Worm (Caenorhabditis elegans) whole organism, young adult: ENCODE results near the gene fbxa-13.

Source experiments
- C06A6.2 ChIP-seq: fragments of 200-800 bp; sonication (Bioruptor generic); conservative IDR thresholded peaks from 2 replicates; pipeline ENCODE4 v1.3.6; 2022; ENCODE audit warnings: missing genetic modification characterization, missing compliant biosample characterization
- C17E4.6 ChIP-seq: fragments of 200-800 bp; sonication (Bioruptor generic); IDR thresholded peaks from 2 replicates; pipeline ENCODE4 v1.3.6; 2022; ENCODE audit warnings: missing genetic modification reagents, missing genetic modification characterization, missing compliant biosample characterization
- D2030.7 ChIP-seq: fragments of 200-800 bp; sonication (Bioruptor generic); IDR thresholded peaks from 2 replicates; pipeline ENCODE4 v1.3.6; 2022; ENCODE audit warnings: missing genetic modification reagents, missing genetic modification characterization, missing compliant biosample characterization
- F37B4.10 ChIP-seq: fragments of 200-800 bp; sonication (Bioruptor generic); IDR thresholded peaks from 2 replicates; pipeline ENCODE4 v1.3.6; 2022; ENCODE audit warnings: missing genetic modification characterization, missing compliant biosample characterization
- F39B2.1 ChIP-seq: fragments of 200-800 bp; sonication (Bioruptor generic); IDR thresholded peaks from 2 replicates; pipeline ENCODE4 v1.3.6; 2022; ENCODE audit warnings: missing genetic modification reagents, missing genetic modification characterization, missing compliant biosample characterization
- Y53G8AR.9 ChIP-seq: fragments of 200-800 bp; sonication (Bioruptor generic); conservative IDR thresholded peaks from 2 replicates; pipeline ENCODE4 v1.3.6; 2022; ENCODE audit warnings: missing genetic modification reagents, missing genetic modification characterization, missing compliant biosample characterization
- ZK185.1 ChIP-seq: sonication (generic microtip); optimal IDR thresholded peaks from 2 replicates; lab custom pipeline; 2016; ENCODE audit warnings: mild to moderate bottlenecking, missing genetic modification characterization, missing compliant biosample characterization; ENCODE audit not compliant: poor library complexity, severe bottlenecking
- akir-1 ChIP-seq: fragments of 200-800 bp; sonication (Bioruptor generic); optimal IDR thresholded peaks from 2 replicates; lab custom pipeline; 2018; ENCODE audit warnings: mild to moderate bottlenecking, missing genetic modification characterization, moderate library complexity, missing compliant biosample characterization
- attf-3 ChIP-seq: fragments of 200-800 bp; sonication (Bioruptor generic); conservative IDR thresholded peaks from 2 replicates; pipeline ENCODE4 v1.3.6; 2022; ENCODE audit warnings: missing genetic modification reagents, missing genetic modification characterization, missing compliant biosample characterization
- attf-6 ChIP-seq: fragments of 200-800 bp; sonication (Bioruptor generic); IDR thresholded peaks from 2 replicates; pipeline ENCODE4 v1.3.6; 2022; ENCODE audit warnings: missing genetic modification reagents, missing genetic modification characterization, missing compliant biosample characterization
- bed-1 ChIP-seq: fragments of 200-800 bp; sonication (Bioruptor generic); IDR thresholded peaks from 2 replicates; pipeline ENCODE4 v1.3.6; 2022; ENCODE audit warnings: missing genetic modification reagents, missing genetic modification characterization, missing compliant biosample characterization
- bed-2 ChIP-seq: fragments of 200-800 bp; sonication (Bioruptor generic); IDR thresholded peaks from 2 replicates; pipeline ENCODE4 v1.3.6; 2022; ENCODE audit warnings: missing genetic modification reagents, missing genetic modification characterization, missing compliant biosample characterization
- ceh-79 ChIP-seq: sonication (generic microtip); optimal IDR thresholded peaks from 2 replicates; lab custom pipeline; 2017; ENCODE audit warnings: mild to moderate bottlenecking, missing genetic modification characterization, missing compliant biosample characterization
- dox-1 ChIP-seq: fragments of 200-800 bp; sonication (Bioruptor generic); IDR thresholded peaks from 2 replicates; pipeline ENCODE4 v1.3.6; 2022; ENCODE audit warnings: missing genetic modification reagents, missing genetic modification characterization, missing compliant biosample characterization
- egl-18 ChIP-seq: fragments of 200-800 bp; sonication (Bioruptor generic); IDR thresholded peaks from 2 replicates; pipeline ENCODE4 v1.3.6; 2022; ENCODE audit warnings: missing genetic modification reagents, missing genetic modification characterization, missing compliant biosample characterization
- him-1 ChIP-seq: sonication (generic microtip); optimal IDR thresholded peaks from 2 replicates; lab custom pipeline; 2016; ENCODE audit warnings: missing genotype, missing genetic modification reagents, missing genetic modification characterization, missing compliant biosample characterization
- hlh-12 ChIP-seq: sonication (generic microtip); optimal IDR thresholded peaks from 2 replicates; lab custom pipeline; 2016; ENCODE audit warnings: missing genetic modification characterization, missing compliant biosample characterization
- hmg-1.2 ChIP-seq: fragments of 200-800 bp; sonication (Bioruptor generic); IDR thresholded peaks from 2 replicates; pipeline ENCODE4 v1.3.6; 2022; ENCODE audit warnings: missing genetic modification reagents, missing genetic modification characterization, missing compliant biosample characterization
- lin-35 ChIP-seq, 3 experiments: fragments of 150-350 bp in 2 of 3; sonication (generic microtip) in 1 of 3; optimal IDR thresholded peaks; 2 replicates each; lab custom pipeline; 2014 to 2018; ENCODE audit warnings: missing biosample characterization in 3 of 3, missing genetic modification characterization in 3 of 3, missing genetic modification reagents in 3 of 3
- lsy-27 ChIP-seq: sonication (generic microtip); optimal IDR thresholded peaks from 2 replicates; lab custom pipeline; 2017; ENCODE audit warnings: missing genetic modification characterization, mild to moderate bottlenecking, missing compliant biosample characterization, antibody characterized with exemption, missing genotype, borderline replicate concordance; ENCODE audit not compliant: insufficient read depth
- madf-3 ChIP-seq: fragments of 200-800 bp; sonication (Bioruptor generic); IDR thresholded peaks from 2 replicates; pipeline ENCODE4 v1.3.6; 2022; ENCODE audit warnings: missing genetic modification reagents, missing genetic modification characterization, missing compliant biosample characterization
- nhr-27 ChIP-seq: fragments of 200-800 bp; sonication (Bioruptor generic); optimal IDR thresholded peaks from 2 replicates; lab custom pipeline; 2018; ENCODE audit warnings: mild to moderate bottlenecking, missing genetic modification characterization, moderate library complexity, missing compliant biosample characterization
- nhr-80 ChIP-seq: sonication (generic microtip); optimal IDR thresholded peaks from 2 replicates; lab custom pipeline; 2016; ENCODE audit warnings: missing genetic modification characterization, missing compliant biosample characterization
- nhr-90 ChIP-seq: sonication (generic microtip); optimal IDR thresholded peaks from 2 replicates; lab custom pipeline; 2016; ENCODE audit warnings: missing genotype, mild to moderate bottlenecking, missing genetic modification characterization, missing compliant biosample characterization
- repo-1 ChIP-seq: sonication (generic microtip); optimal IDR thresholded peaks from 2 replicates; lab custom pipeline; 2017; ENCODE audit warnings: mild to moderate bottlenecking, missing genetic modification characterization, missing compliant biosample characterization
- sdz-38 ChIP-seq: sonication (generic microtip); optimal IDR thresholded peaks from 2 replicates; lab custom pipeline; 2016; ENCODE audit warnings: missing genotype, missing genetic modification characterization, missing compliant biosample characterization
- snpc-1.1 ChIP-seq: sonication (generic microtip); optimal IDR thresholded peaks from 2 replicates; lab custom pipeline; 2017; ENCODE audit warnings: missing genetic modification characterization, mild to moderate bottlenecking, missing compliant biosample characterization, antibody characterized with exemption, moderate library complexity, missing genotype, missing genetic modification reagents; ENCODE audit not compliant: insufficient read depth
- somi-1 ChIP-seq: fragments of 200-800 bp; sonication (Bioruptor generic); optimal IDR thresholded peaks from 2 replicates; lab custom pipeline; 2018; ENCODE audit warnings: mild to moderate bottlenecking, missing genetic modification characterization, missing compliant biosample characterization
- sptf-2 ChIP-seq: fragments of 200-800 bp; sonication (Bioruptor generic); optimal IDR thresholded peaks from 2 replicates; lab custom pipeline; 2018; ENCODE audit warnings: mild to moderate bottlenecking, missing genetic modification characterization, missing compliant biosample characterization
- unc-130 ChIP-seq: sonication (generic microtip); optimal IDR thresholded peaks from 2 replicates; lab custom pipeline; 2016; ENCODE audit warnings: missing genetic modification reagents, missing genetic modification characterization, missing compliant biosample characterization
- xnd-1 ChIP-seq: sonication (generic microtip); optimal IDR thresholded peaks from 2 replicates; lab custom pipeline; 2016; ENCODE audit warnings: missing genotype, missing genetic modification reagents, missing genetic modification characterization, missing compliant biosample characterization
- zim-3 ChIP-seq: sonication (generic microtip); optimal IDR thresholded peaks from 2 replicates; lab custom pipeline; 2017; ENCODE audit warnings: mild to moderate bottlenecking, missing genetic modification characterization, moderate library complexity, missing compliant biosample characterization
- ztf-22 ChIP-seq: fragments of 200-800 bp; sonication (Bioruptor generic); optimal IDR thresholded peaks from 2 replicates; lab custom pipeline; 2018; ENCODE audit warnings: mild to moderate bottlenecking, missing genetic modification characterization, moderate library complexity, missing compliant biosample characterization
- ztf-3 ChIP-seq: fragments of 200-800 bp; sonication (Bioruptor generic); optimal IDR thresholded peaks from 2 replicates; lab custom pipeline; 2018; ENCODE audit warnings: mild to moderate bottlenecking, missing genetic modification characterization, missing compliant biosample characterization

Gene fbxa-13

ce11 chrIII:1695006-1695405 lies 10.7 kb downstream of the fbxa-13 start, which contains the start of gene srd-64:
srd-64 (minus strand) TSS chrIII:1695106.
- TF ChIP-seq snpc-1.1 (tag; lab: Kevin White, UChicago) (no peak), nhr-90 (tag; lab: Kevin White, UChicago) (no peak), akir-1 (no peak), ztf-3 (no peak), attf-6 (GFP tag; lab: Robert Waterston, UW) (no peak)

ce11 chrIII:1689927-1690326 lies 15.8 kb downstream of the fbxa-13 start, which contains the start of gene Y22D7AR.14:
Y22D7AR.14 (minus strand) TSS chrIII:1690027.
- TF ChIP-seq F37B4.10 (GFP tag; lab: Robert Waterston, UW) (no peak), nhr-80 (no peak), sptf-2 (GFP tag; lab: Kevin White, UChicago) (no peak), lin-35 (GFP tag; optimal IDR thresholded peaks at IDR 0.05; lab: Kevin White, UChicago) (no peak), lsy-27 (tag; lab: Kevin White, UChicago) (no peak), unc-130 (GFP tag; lab: Kevin White, UChicago) (no peak), bed-1 (GFP tag; lab: Robert Waterston, UW) (no peak), sdz-38 (tag; lab: Kevin White, UChicago) (no peak), bed-2 (GFP tag; lab: Robert Waterston, UW) (no peak), ZK185.1 (no peak), nhr-27 (tag; lab: Kevin White, UChicago) (no peak), him-1 (tag; lab: Kevin White, UChicago) (no peak), ceh-79 (no peak), F39B2.1 (GFP tag; lab: Robert Waterston, UW) (no peak)

ce11 chrIII:1687999-1688398 lies 17.7 kb downstream of the fbxa-13 start, which contains the start of gene Y22D7AR.7:
Y22D7AR.7 (minus strand) TSS chrIII:1688099.
- TF ChIP-seq xnd-1 (tag; lab: Kevin White, UChicago) (no peak), attf-3 (no peak), repo-1 (no peak)

ce11 chrIII:1682262-1682661 lies 23.4 kb downstream of the fbxa-13 start:
- TF ChIP-seq hmg-1.2 (peak; percentile 80), ZK185.1 (no peak), lsy-27 (tag; lab: Kevin White, UChicago) (no peak), somi-1 (peak; percentile 27), D2030.7 (GFP tag; lab: Robert Waterston, UW) (no peak), ztf-3 (no peak), dox-1 (GFP tag; lab: Robert Waterston, UW) (no peak), zim-3 (no peak), bed-1 (GFP tag; lab: Robert Waterston, UW) (no peak), Y53G8AR.9 (GFP tag; lab: Robert Waterston, UW) (no peak), C17E4.6 (GFP tag; lab: Robert Waterston, UW) (no peak), bed-2 (GFP tag; lab: Robert Waterston, UW) (no peak), C06A6.2 (GFP tag; lab: Robert Waterston, UW) (0 out of 2 replicates have a peak, but pooled peaks have one; percentile 22), egl-18 (no peak), nhr-80 (no peak), hlh-12 (tag; lab: Kevin White, UChicago) (no peak), ztf-22 (GFP tag; lab: Kevin White, UChicago) (no peak), unc-130 (GFP tag; lab: Kevin White, UChicago) (no peak), madf-3 (no peak), nhr-27 (tag; lab: Kevin White, UChicago) (no peak)
- TF ChIP-seq, all 124 proteins: peak for 3
